Fruit fly (Drosophila melanogaster) whole organism, embryonic: ENCODE results near the gene unc-119.

Source experiments
- Atf-2 ChIP-seq: fragments of 200-800 bp; sonication (Bioruptor generic); optimal IDR thresholded peaks from 2 replicates; lab custom pipeline; 2016; ENCODE audit warnings: missing biosample characterization, missing genetic modification characterization
- BtbVII ChIP-seq: fragments of 200-800 bp; sonication (Bioruptor generic); optimal IDR thresholded peaks from 3 replicates; lab custom pipeline; 2017; ENCODE audit warnings: missing biosample characterization, mild to moderate bottlenecking, missing genetic modification characterization
- Bteb2 ChIP-seq: fragments of 200-800 bp; sonication (Bioruptor generic); optimal IDR thresholded peaks from 2 replicates; lab custom pipeline; 2016; ENCODE audit warnings: missing biosample characterization, missing genetic modification characterization
- CG10321 ChIP-seq: fragments of 200-800 bp; sonication (Bioruptor generic); IDR thresholded peaks from 2 replicates; pipeline ENCODE4 v1.3.6; 2022; ENCODE audit warnings: missing biosample characterization, missing genetic modification characterization
- CG10543 ChIP-seq: fragments of 200-800 bp; sonication (Bioruptor generic); optimal IDR thresholded peaks from 3 replicates; lab custom pipeline; 2017; ENCODE audit warnings: missing biosample characterization, mild to moderate bottlenecking, missing genetic modification characterization, moderate library complexity
- CG10654 ChIP-seq: fragments of 200-800 bp; sonication (Bioruptor generic); optimal IDR thresholded peaks from 2 replicates; lab custom pipeline; 2016; ENCODE audit warnings: missing biosample characterization, missing genetic modification characterization
- CG12236 ChIP-seq: fragments of 200-800 bp; sonication (Bioruptor generic); optimal IDR thresholded peaks from 2 replicates; lab custom pipeline; 2016; ENCODE audit warnings: missing biosample characterization, missing genetic modification characterization
- CG13123 ChIP-seq: fragments of 200-800 bp; sonication (Bioruptor generic); optimal IDR thresholded peaks from 2 replicates; lab custom pipeline; 2016; ENCODE audit warnings: missing biosample characterization, missing genetic modification characterization
- CG15514 ChIP-seq: fragments of 200-800 bp; sonication (Bioruptor generic); optimal IDR thresholded peaks from 3 replicates; lab custom pipeline; 2017; ENCODE audit warnings: missing biosample characterization, missing genetic modification characterization, mild to moderate bottlenecking, moderate library complexity, missing genetic modification reagents
- CG1647 ChIP-seq: fragments of 200-800 bp; sonication (Bioruptor generic); optimal IDR thresholded peaks from 3 replicates; lab custom pipeline; 2016; ENCODE audit warnings: missing biosample characterization, missing genetic modification characterization
- CG16813 ChIP-seq: fragments of 200-800 bp; sonication (Bioruptor generic); IDR thresholded peaks from 3 replicates; pipeline ENCODE4 v1.3.6; 2022; ENCODE audit warnings: missing biosample characterization, missing genetic modification characterization; ENCODE audit not compliant: partially characterized antibody
- CG16863 ChIP-seq: fragments of 200-800 bp; sonication (Bioruptor generic); optimal IDR thresholded peaks from 3 replicates; lab custom pipeline; 2016; ENCODE audit warnings: missing biosample characterization, missing genetic modification characterization
- CG17612 ChIP-seq: fragments of 200-800 bp; sonication (Bioruptor generic); IDR thresholded peaks from 2 replicates; pipeline ENCODE4 v1.3.6; 2022; ENCODE audit warnings: missing biosample characterization, missing genetic modification characterization
- CG2116 ChIP-seq: fragments of 200-800 bp; sonication (Bioruptor generic); optimal IDR thresholded peaks from 3 replicates; lab custom pipeline; 2018; ENCODE audit warnings: missing biosample characterization, mild to moderate bottlenecking, missing genetic modification characterization
- CG2202 ChIP-seq: fragments of 200-800 bp; sonication (Bioruptor generic); optimal IDR thresholded peaks from 2 replicates; lab custom pipeline; 2018; ENCODE audit warnings: missing biosample characterization, mild to moderate bottlenecking, missing genetic modification characterization
- CG31224 ChIP-seq: fragments of 200-800 bp; sonication (Bioruptor generic); IDR thresholded peaks from 2 replicates; pipeline ENCODE4 v1.3.6; 2022; ENCODE audit warnings: missing biosample characterization, missing genetic modification characterization
- CG31388 ChIP-seq: fragments of 200-800 bp; sonication (Bioruptor generic); optimal IDR thresholded peaks from 2 replicates; lab custom pipeline; 2016; ENCODE audit warnings: missing biosample characterization, missing genetic modification characterization
- CG3995 ChIP-seq: fragments of 200-800 bp; sonication (Bioruptor generic); optimal IDR thresholded peaks from 3 replicates; lab custom pipeline; 2016; ENCODE audit warnings: missing biosample characterization, missing genetic modification characterization
- CG6272 ChIP-seq: fragments of 200-800 bp; sonication (Bioruptor generic); IDR thresholded peaks from 2 replicates; pipeline ENCODE4 v1.3.6; 2022; ENCODE audit warnings: missing biosample characterization, missing genetic modification characterization
- CG8478 ChIP-seq: fragments of >200 bp; optimal IDR thresholded peaks from 2 replicates; lab custom pipeline; 2018
- CG9727 ChIP-seq: fragments of 200-800 bp; sonication (Bioruptor generic); optimal IDR thresholded peaks from 3 replicates; lab custom pipeline; 2017; ENCODE audit warnings: missing biosample characterization, mild to moderate bottlenecking, missing genetic modification characterization
- CG9932 ChIP-seq: fragments of 200-800 bp; sonication (Bioruptor generic); IDR thresholded peaks from 2 replicates; pipeline ENCODE4 v1.3.6; 2022; ENCODE audit warnings: missing biosample characterization, missing genetic modification characterization
- HHEX ChIP-seq: fragments of 200-800 bp; sonication (Bioruptor generic); optimal IDR thresholded peaks from 3 replicates; lab custom pipeline; 2017; ENCODE audit warnings: missing biosample characterization, mild to moderate bottlenecking, missing genetic modification characterization, missing genetic modification reagents
- Hr78 ChIP-seq, 2 experiments: fragments of 200-800 bp in 1 of 2; fragments of >200 bp in 1 of 2; sonication (Bioruptor generic) in 1 of 2; optimal IDR thresholded peaks; 2 replicates each; lab custom pipeline; 2017 to 2019; ENCODE audit warnings: missing biosample characterization in 2 of 2, missing genetic modification characterization in 2 of 2, mild to moderate bottlenecking in 1 of 2, moderate library complexity in 1 of 2
- MBD-R2 ChIP-seq: fragments of 200-800 bp; sonication (Bioruptor generic); IDR thresholded peaks from 2 replicates; pipeline ENCODE4 v1.3.6; 2022; ENCODE audit warnings: missing biosample characterization, missing genetic modification characterization
- Med ChIP-seq: fragments of 200-800 bp; sonication (Bioruptor generic); peaks from one replicate; lab custom pipeline; 2016; ENCODE audit warnings: missing biosample characterization, missing genetic modification characterization, mild to moderate bottlenecking, inconsistent platforms, moderate library complexity
- Mrtf ChIP-seq: fragments of 200-800 bp; sonication (Bioruptor generic); IDR thresholded peaks from 3 replicates; pipeline ENCODE4 v1.3.6; 2022; ENCODE audit warnings: missing biosample characterization, missing genetic modification characterization
- Oaz ChIP-seq: fragments of 200-800 bp; sonication (Bioruptor generic); IDR thresholded peaks from 2 replicates; pipeline ENCODE4 v1.3.6; 2022; ENCODE audit warnings: missing biosample characterization, missing genetic modification characterization
- Tbp ChIP-seq: fragments of >200 bp; optimal IDR thresholded peaks from 2 replicates; lab custom pipeline; 2018; ENCODE audit warnings: missing biosample characterization, missing genetic modification characterization
- YL-1 ChIP-seq: fragments of 200-800 bp; sonication (Bioruptor generic); optimal IDR thresholded peaks from 3 replicates; lab custom pipeline; 2017; ENCODE audit warnings: missing biosample characterization, mild to moderate bottlenecking, missing genetic modification characterization
- ash1 ChIP-seq: fragments of 200-800 bp; sonication (Bioruptor generic); optimal IDR thresholded peaks from 2 replicates; lab custom pipeline; 2018; ENCODE audit warnings: missing biosample characterization, mild to moderate bottlenecking, missing genetic modification characterization
- ato ChIP-seq: fragments of 200-800 bp; sonication (Bioruptor generic); IDR thresholded peaks from 2 replicates; pipeline ENCODE4 v1.3.6; 2022; ENCODE audit warnings: missing biosample characterization, missing genetic modification characterization; ENCODE audit not compliant: partially characterized antibody
- bab2 ChIP-seq: fragments of 200-800 bp; sonication (Bioruptor generic); optimal IDR thresholded peaks from 2 replicates; lab custom pipeline; 2016; ENCODE audit warnings: missing biosample characterization, missing genetic modification characterization
- bcd ChIP-seq: fragments of 200-800 bp; sonication (Bioruptor generic); optimal IDR thresholded peaks from 2 replicates; lab custom pipeline; 2017; ENCODE audit warnings: missing biosample characterization, mild to moderate bottlenecking, missing genetic modification characterization
- br ChIP-seq: fragments of >200 bp; optimal IDR thresholded peaks from 2 replicates; lab custom pipeline; 2017
- chif ChIP-seq, 2 experiments: fragments of 200-800 bp; sonication (Bioruptor generic); optimal IDR thresholded peaks; 3 replicates each; lab custom pipeline; 2016; ENCODE audit warnings: missing biosample characterization in 2 of 2, missing genetic modification characterization in 2 of 2
- crol ChIP-seq: fragments of 200-800 bp; sonication (Bioruptor generic); IDR thresholded peaks from 2 replicates; pipeline ENCODE4 v1.3.6; 2022; ENCODE audit warnings: missing biosample characterization, missing genetic modification characterization
- da ChIP-seq: fragments of 200-800 bp; sonication (Bioruptor generic); optimal IDR thresholded peaks from 2 replicates; lab custom pipeline; 2016; ENCODE audit warnings: missing biosample characterization, missing genetic modification characterization
- dysf ChIP-seq: fragments of 200-800 bp; sonication (Bioruptor generic); IDR thresholded peaks from 3 replicates; pipeline ENCODE4 v1.3.6; 2022; ENCODE audit warnings: missing biosample characterization, missing genetic modification characterization
- grn ChIP-seq: fragments of 200-800 bp; sonication (Bioruptor generic); optimal IDR thresholded peaks from 3 replicates; lab custom pipeline; 2017; ENCODE audit warnings: missing biosample characterization, missing genetic modification characterization
- hb ChIP-seq: fragments of 200-800 bp; sonication (Bioruptor generic); IDR thresholded peaks from 3 replicates; pipeline ENCODE4 v1.3.6; 2022; ENCODE audit warnings: missing biosample characterization, missing genetic modification characterization; ENCODE audit not compliant: partially characterized antibody
- ind ChIP-seq: fragments of 200-800 bp; sonication (Bioruptor generic); optimal IDR thresholded peaks from 3 replicates; lab custom pipeline; 2016; ENCODE audit warnings: missing biosample characterization, missing genetic modification characterization
- luna ChIP-seq: fragments of 200-800 bp; sonication (Bioruptor generic); optimal IDR thresholded peaks from 2 replicates; lab custom pipeline; 2016; ENCODE audit warnings: missing biosample characterization, missing genetic modification characterization
- nerfin-1 ChIP-seq: fragments of 200-800 bp; sonication (Bioruptor generic); optimal IDR thresholded peaks from 3 replicates; lab custom pipeline; 2019; ENCODE audit warnings: missing biosample characterization, mild to moderate bottlenecking, missing genetic modification characterization, moderate library complexity
- pita ChIP-seq: fragments of 200-800 bp; sonication (Bioruptor generic); optimal IDR thresholded peaks from 2 replicates; lab custom pipeline; 2017; ENCODE audit warnings: missing biosample characterization, mild to moderate bottlenecking, missing genetic modification characterization
- psq ChIP-seq: fragments of 200-800 bp; sonication (Bioruptor generic); optimal IDR thresholded peaks from 2 replicates; lab custom pipeline; 2017; ENCODE audit warnings: missing biosample characterization, missing genetic modification characterization
- ranshi ChIP-seq: fragments of 200-800 bp; sonication (Bioruptor generic); IDR thresholded peaks from 2 replicates; pipeline ENCODE4 v1.3.6; 2022; ENCODE audit warnings: missing biosample characterization, missing genetic modification characterization
- salm ChIP-seq: fragments of 200-800 bp; sonication (Bioruptor generic); optimal IDR thresholded peaks from 2 replicates; lab custom pipeline; 2018; ENCODE audit warnings: missing biosample characterization, mild to moderate bottlenecking, missing genetic modification characterization
- tgo ChIP-seq: fragments of 200-800 bp; sonication (Bioruptor generic); IDR thresholded peaks from 3 replicates; pipeline ENCODE4 v1.3.6; 2022; ENCODE audit warnings: missing biosample characterization, missing genetic modification characterization
- unpg ChIP-seq: fragments of 200-800 bp; sonication (Bioruptor generic); optimal IDR thresholded peaks from 3 replicates; lab custom pipeline; 2018; ENCODE audit warnings: missing biosample characterization, mild to moderate bottlenecking, missing genetic modification characterization, moderate library complexity
- wek ChIP-seq: fragments of 200-800 bp; sonication (Bioruptor generic); optimal IDR thresholded peaks from 3 replicates; lab custom pipeline; 2018; ENCODE audit warnings: missing biosample characterization, mild to moderate bottlenecking, missing genetic modification characterization, moderate library complexity

Gene unc-119

dm6 chrX:7241985-7242627 is 49.0 kb downstream of the unc-119 start (continued):
- TF ChIP-seq Tbp (GFP tag; lab: Kevin White, UChicago) (no peak), CG8478 (lab: Kevin White, UChicago) (no peak), crol (GFP tag; lab: Robert Waterston, UW) (peak; percentile 63), HHEX (GFP tag; lab: Kevin White, UChicago) (peak; percentile 88), CG9932 (GFP tag; lab: Robert Waterston, UW) (peak; percentile 69), wek (peak; percentile 81), BtbVII (peak; percentile 73), CG10654 (GFP tag; lab: Kevin White, UChicago) (peak; percentile 87), br (no peak), tgo (GFP tag; lab: Robert Waterston, UW) (peak; percentile 73), CG10321 (GFP tag; lab: Robert Waterston, UW) (peak; percentile 58; the same call in 1 of the 2 replicates), CG6272 (GFP tag; lab: Robert Waterston, UW) (peak; percentile 60; the same call in 1 of the 2 replicates), CG2116 (GFP tag; lab: Kevin White, UChicago) (peak; percentile 62), da (peak; percentile 41), CG9727 (GFP tag; lab: Kevin White, UChicago) (peak; percentile 78), bab2 (GFP tag; lab: Kevin White, UChicago) (peak; percentile 67), luna (GFP tag; lab: Kevin White, UChicago) (peak; percentile 67), CG16863 (GFP tag; lab: Kevin White, UChicago) (peak; percentile 70), ranshi (GFP tag; lab: Robert Waterston, UW) (peak; percentile 76), Med (GFP tag; lab: Kevin White, UChicago) (peak; percentile 98), Oaz (GFP tag; lab: Robert Waterston, UW) (peak; percentile 70), Hr78 (GFP tag; optimal IDR thresholded peaks at IDR 0.05; lab: Kevin White, UChicago) (no peak), Mrtf (GFP tag; lab: Robert Waterston, UW) (peak; percentile 75), unpg (GFP tag; lab: Kevin White, UChicago) (peak; percentile 85), MBD-R2 (GFP tag; lab: Robert Waterston, UW) (peak; percentile 15; the same call in 1 of the 2 replicates), ato (GFP tag; lab: Robert Waterston, UW) (no peak), ash1 (peak; percentile 75), CG31224 (GFP tag; lab: Robert Waterston, UW) (peak; percentile 65; the same call in 1 of the 2 replicates), CG2202 (tag; lab: Kevin White, UChicago) (peak; percentile 83), chif (GFP tag; optimal IDR thresholded peaks at IDR 0.05; lab: Kevin White, UChicago) (peak; percentile 76 to 82), hb (GFP tag; lab: Robert Waterston, UW) (no peak), CG3995 (GFP tag; lab: Kevin White, UChicago) (peak; percentile 48), Bteb2 (GFP tag; lab: Kevin White, UChicago) (peak; percentile 17), Atf-2 (GFP tag; lab: Kevin White, UChicago) (peak; percentile 65), bcd (GFP tag; lab: Kevin White, UChicago) (peak; percentile 92), psq (GFP tag; lab: Kevin White, UChicago) (peak; percentile 59), CG12236 (GFP tag; lab: Kevin White, UChicago) (peak; percentile 67), CG10543 (GFP tag; lab: Kevin White, UChicago) (peak; percentile 84), CG1647 (peak; percentile 61), grn (GFP tag; lab: Kevin White, UChicago) (no peak), ind (GFP tag; lab: Kevin White, UChicago) (peak; percentile 69), CG17612 (GFP tag; lab: Robert Waterston, UW) (peak; percentile 65), CG16813 (GFP tag; lab: Robert Waterston, UW) (no peak), CG13123 (GFP tag; lab: Kevin White, UChicago) (peak; percentile 48), CG15514 (GFP tag; lab: Kevin White, UChicago) (peak; percentile 70), CG31388 (GFP tag; lab: Kevin White, UChicago) (peak; percentile 19), dysf (GFP tag; lab: Robert Waterston, UW) (peak; percentile 82), nerfin-1 (tag; lab: Kevin White, UChicago) (peak; percentile 76), YL-1 (GFP tag; lab: Kevin White, UChicago) (peak; percentile 85), pita (GFP tag; lab: Kevin White, UChicago) (peak; percentile 43), salm (tag; lab: Kevin White, UChicago) (peak; percentile 31)
